Fruit fly (Drosophila melanogaster) whole organism, embryonic: ENCODE results near the gene CG12310.

Source experiments
- CG10321 ChIP-seq: fragments of 200-800 bp; sonication (Bioruptor generic); IDR thresholded peaks from 2 replicates; pipeline ENCODE4 v1.3.6; 2022; ENCODE audit warnings: missing biosample characterization, missing genetic modification characterization
- CG2116 ChIP-seq: fragments of 200-800 bp; sonication (Bioruptor generic); optimal IDR thresholded peaks from 3 replicates; lab custom pipeline; 2018; ENCODE audit warnings: missing biosample characterization, mild to moderate bottlenecking, missing genetic modification characterization
- CG3726 ChIP-seq: fragments of 200-800 bp; sonication (Bioruptor generic); IDR thresholded peaks from 3 replicates; pipeline ENCODE4, ENCODE4 v1.3.6; 2022; ENCODE audit warnings: missing biosample characterization, missing genetic modification characterization
- Ets97D ChIP-seq: fragments of 200-800 bp; sonication (Bioruptor generic); optimal IDR thresholded peaks from 3 replicates; lab custom pipeline; 2016; ENCODE audit warnings: missing biosample characterization, missing genetic modification characterization
- H15 ChIP-seq: fragments of 200-800 bp; sonication (Bioruptor generic); IDR thresholded peaks from 3 replicates; pipeline ENCODE4 v1.3.6; 2022; ENCODE audit warnings: missing biosample characterization, missing genetic modification characterization
- MBD-R2 ChIP-seq: fragments of 200-800 bp; sonication (Bioruptor generic); IDR thresholded peaks from 2 replicates; pipeline ENCODE4 v1.3.6; 2022; ENCODE audit warnings: missing biosample characterization, missing genetic modification characterization
- Ptx1 ChIP-seq: fragments of 200-800 bp; sonication (Bioruptor generic); IDR thresholded peaks from 2 replicates; pipeline ENCODE4 v1.3.6; 2022; ENCODE audit warnings: missing biosample characterization, missing genetic modification characterization

DNA sequence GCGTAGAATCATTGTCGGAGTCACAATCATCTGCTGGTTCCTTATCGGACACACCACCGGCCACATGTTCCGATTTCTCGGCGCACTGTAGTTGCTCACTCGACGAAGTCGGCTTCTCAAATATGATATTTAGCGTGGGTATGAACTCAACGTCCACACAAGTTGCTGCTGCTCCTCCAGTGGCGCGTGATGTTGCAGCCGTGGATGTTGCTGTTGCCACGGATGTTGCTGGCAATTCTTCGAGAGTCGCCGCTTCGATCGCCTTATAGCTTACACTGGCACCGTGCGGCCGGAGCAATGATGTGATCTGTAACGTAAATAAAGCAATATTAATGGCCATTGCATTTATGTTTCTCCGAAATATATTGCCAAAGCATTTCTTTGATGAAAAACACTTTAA, 33.7 kb upstream of the CG12310 start:
- no peak for TF ChIP-seq CG3726 (GFP tag; lab: Robert Waterston, UW)
- no peak for TF ChIP-seq H15 (GFP tag; lab: Robert Waterston, UW)
- TF ChIP-seq CG10321, result no peak
- TF ChIP-seq Ptx1, result no peak
- TF ChIP-seq MBD-R2 (GFP tag; lab: Robert Waterston, UW), result no peak
- TF ChIP-seq CG2116 (GFP tag; lab: Kevin White, UChicago), result no peak
- no peak for TF ChIP-seq Ets97D (GFP tag; lab: Kevin White, UChicago)
